Worm (Caenorhabditis elegans) whole organism, L4 larva: ENCODE data around the gene T28A11.4.

Experiments
- ces-1 ChIP-seq: fragments of 150-350 bp; sonication (generic microtip); optimal IDR thresholded peaks from 4 replicates; lab custom pipeline; 2014; ENCODE audit warnings: missing biosample characterization, missing genetic modification reagents, missing genetic modification characterization
- nhr-76 ChIP-seq: fragments of 150-350 bp; optimal IDR thresholded peaks from 2 replicates; lab custom pipeline; 2014; ENCODE audit warnings: missing biosample characterization, missing genetic modification characterization

- TF ChIP-seq ces-1 (no peak), nhr-76 (no peak)
Measured at ce11 chrV:3288134-3288533, 14.3 kb downstream of the T28A11.4 start.
